Worm (Caenorhabditis elegans): ENCODE measurements around the gene sup-26.

The sup-26 gene

DNA sequence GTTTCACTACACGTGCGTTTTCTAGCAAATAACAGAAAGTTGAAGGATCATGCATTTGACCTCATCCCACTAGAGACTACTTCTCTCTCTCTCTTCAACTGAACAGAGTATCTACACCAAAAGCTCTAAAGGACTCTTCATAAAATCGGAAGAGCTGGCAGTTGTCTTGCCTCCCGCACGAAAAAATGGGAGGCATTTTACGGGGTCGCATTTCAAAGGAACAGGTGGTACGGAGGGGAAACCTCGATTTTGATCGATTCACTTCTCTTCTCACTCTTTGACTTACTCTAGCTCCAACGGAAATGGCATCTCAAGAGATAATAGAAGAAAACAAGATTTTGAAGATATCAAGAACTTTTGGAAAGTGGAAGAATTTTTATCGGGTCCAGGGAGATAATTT lies 3.2 kb upstream of the sup-26 start:
- TF ChIP-seq ceh-18 (tag; optimal IDR thresholded peaks at IDR 0.05) = peak; percentile 38
- TF ChIP-seq unc-55 (GFP tag; optimal IDR thresholded peaks at IDR 0.05) = peak; percentile 88
- no peak for TF ChIP-seq tbx-2 (tag; optimal IDR thresholded peaks at IDR 0.05)
- peak; percentile 42 for TF ChIP-seq ceh-34 (tag; optimal IDR thresholded peaks at IDR 0.05)
- TF ChIP-seq rnt-1 (tag; optimal IDR thresholded peaks at IDR 0.05) = peak; percentile 29
- no peak for TF ChIP-seq pha-2 (tag; optimal IDR thresholded peaks at IDR 0.05)

DNA sequence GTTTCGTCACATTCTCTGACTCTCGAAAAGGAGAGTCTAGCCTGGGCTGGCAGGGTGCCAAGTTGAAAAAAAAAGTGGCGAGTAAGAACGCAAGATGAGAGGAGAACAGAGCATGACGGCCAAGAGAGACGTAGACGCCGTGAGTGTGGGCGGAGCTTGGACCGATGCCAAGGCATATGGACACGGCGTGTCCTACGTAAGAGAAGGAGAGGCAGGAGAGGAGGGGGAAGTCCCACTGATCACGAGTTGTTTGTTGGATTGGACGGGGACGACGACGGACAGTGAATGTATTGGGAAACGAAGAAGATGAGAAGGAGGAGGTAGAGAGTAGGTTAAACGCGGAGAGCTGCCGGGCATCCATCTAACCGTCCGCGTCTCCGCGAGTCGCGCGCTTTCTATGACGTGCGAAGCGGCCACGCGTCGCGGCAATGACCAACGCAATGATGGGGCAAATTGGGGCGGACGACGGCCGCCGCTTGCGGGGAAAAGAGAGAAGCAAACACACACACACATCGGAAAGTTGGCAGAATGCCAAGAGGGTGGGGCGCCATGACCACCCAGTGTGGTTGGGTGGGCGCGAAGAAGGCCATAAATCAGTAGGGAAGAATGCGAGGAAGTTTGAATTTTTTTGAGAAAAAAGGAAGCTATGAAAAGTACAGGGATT lies 2.1 kb upstream of the sup-26 start:
- TF ChIP-seq nhr-232 (tag; optimal IDR thresholded peaks at IDR 0.05) = peak; percentile 4
- TF ChIP-seq Y22D7AL.16 (tag; optimal IDR thresholded peaks at IDR 0.05) = no peak
- peak; percentile 94 for TF ChIP-seq unc-42 (tag; optimal IDR thresholded peaks at IDR 0.05)
- TF ChIP-seq elt-4 (tag; optimal IDR thresholded peaks at IDR 0.05) = no peak
- TF ChIP-seq syd-9 (tag; optimal IDR thresholded peaks at IDR 0.05) = peak; percentile 81
- no peak for TF ChIP-seq ceh-30 (tag; optimal IDR thresholded peaks at IDR 0.05)
- TF ChIP-seq ceh-45 (GFP tag; IDR thresholded peaks at IDR 0.05) = no peak
- TF ChIP-seq hlh-15 (tag; optimal IDR thresholded peaks at IDR 0.05) = no peak
- TF ChIP-seq hlh-6 (tag; optimal IDR thresholded peaks at IDR 0.05) = no peak
- no peak for TF ChIP-seq unc-3 (GFP tag; conservative IDR thresholded peaks at IDR 0.05)
- peak; percentile 74 for TF ChIP-seq unc-3 (tag; optimal IDR thresholded peaks at IDR 0.05)
- peak; percentile 73 for TF ChIP-seq elt-2 (tag; optimal IDR thresholded peaks at IDR 0.05)
- no peak for TF ChIP-seq fkh-10 (GFP tag; optimal IDR thresholded peaks at IDR 0.05)
- TF ChIP-seq fkh-6 (tag; optimal IDR thresholded peaks at IDR 0.05) = no peak
- TF ChIP-seq ceh-24 (tag; optimal IDR thresholded peaks at IDR 0.05) = no peak
- TF ChIP-seq ceh-34 (tag; optimal IDR thresholded peaks at IDR 0.05) = peak; percentile 97
- peak; percentile 69 for TF ChIP-seq dmd-4 (tag; optimal IDR thresholded peaks at IDR 0.05; ENCODE audit: borderline replicate concordance)
- TF ChIP-seq pax-1 (tag; optimal IDR thresholded peaks at IDR 0.05) = peak; percentile 63
- peak; percentile 99 for TF ChIP-seq nfya-1 (tag; optimal IDR thresholded peaks at IDR 0.05)
- peak; percentile 63 for TF ChIP-seq dve-1 (tag; optimal IDR thresholded peaks at IDR 0.05)
- TF ChIP-seq hlh-13 (GFP tag; optimal IDR thresholded peaks at IDR 0.05) = no peak
- TF ChIP-seq che-1 (tag; optimal IDR thresholded peaks at IDR 0.05) = peak; percentile 48
- TF ChIP-seq pha-2 (tag; optimal IDR thresholded peaks at IDR 0.05) = peak; percentile 86
- peak; percentile 90 for TF ChIP-seq ceh-2 (tag; optimal IDR thresholded peaks at IDR 0.05)
- TF ChIP-seq K09A11.1 (tag; optimal IDR thresholded peaks at IDR 0.05; ENCODE audit: insufficient read depth) = peak; percentile 14
- TF ChIP-seq hlh-30 (tag; optimal IDR thresholded peaks at IDR 0.05; ENCODE audit: insufficient read depth) = peak; percentile 99
- TF ChIP-seq F13H6.1 (tag; optimal IDR thresholded peaks at IDR 0.05) = peak; percentile 98
- no peak for TF ChIP-seq lin-11 (tag; optimal IDR thresholded peaks at IDR 0.05)
- TF ChIP-seq eyg-1 (tag; optimal IDR thresholded peaks at IDR 0.05) = peak; percentile 58
- peak; percentile 51 for TF ChIP-seq tbx-7 (tag; optimal IDR thresholded peaks at IDR 0.05)
- TF ChIP-seq K02D7.2 (tag; optimal IDR thresholded peaks at IDR 0.05) = no peak
- TF ChIP-seq madf-2 (tag; optimal IDR thresholded peaks at IDR 0.05) = peak; percentile 69
- TF ChIP-seq ceh-48 (tag; optimal IDR thresholded peaks at IDR 0.05) = no peak
- TF ChIP-seq ahr-1 (tag; optimal IDR thresholded peaks at IDR 0.05) = no peak
- no peak for TF ChIP-seq ceh-22 (tag; optimal IDR thresholded peaks at IDR 0.05)
- TF ChIP-seq tbx-2 (tag; optimal IDR thresholded peaks at IDR 0.05) = peak; percentile 98
- peak; percentile 34 for TF ChIP-seq pag-3 (tag; optimal IDR thresholded peaks at IDR 0.05; ENCODE audit: borderline replicate concordance)
- TF ChIP-seq ama-1 (optimal IDR thresholded peaks at IDR 0.05) = no peak
- TF ChIP-seq T23F11.4 (GFP tag; optimal IDR thresholded peaks at IDR 0.05) = peak; percentile 88
- peak; percentile 65 for TF ChIP-seq mec-3 (tag; optimal IDR thresholded peaks at IDR 0.05; ENCODE audit: borderline replicate concordance)
- peak; percentile 80 for TF ChIP-seq hlh-8 (tag; optimal IDR thresholded peaks at IDR 0.05)
- TF ChIP-seq gmeb-2 (tag; optimal IDR thresholded peaks at IDR 0.05) = no peak
- no peak for TF ChIP-seq pha-4 (tag; optimal IDR thresholded peaks at IDR 0.05)
- peak; percentile 97 for TF ChIP-seq ref-2 (tag; optimal IDR thresholded peaks at IDR 0.05)
- TF ChIP-seq odd-2 (tag; optimal IDR thresholded peaks at IDR 0.05) = no peak
- TF ChIP-seq sox-2 (GFP tag; IDR thresholded peaks at IDR 0.05) = no peak; the same call in 1 of the 2 replicates
- TF ChIP-seq ets-4 (tag; optimal IDR thresholded peaks at IDR 0.05) = peak; percentile 77

All from whole organism, late embryonic.